Fruit fly (Drosophila melanogaster): ENCODE measurements around the gene X11L.

X11L gene

dm6 chrX:17599330-17599729 lies at the start of gene X11L (continued):
- TF ChIP-seq twi (tag; optimal IDR thresholded peaks at IDR 0.05) (peak; percentile 7), CG4282 (GFP tag; optimal IDR thresholded peaks at IDR 0.05) (peak; percentile 65), Dfd (GFP tag; optimal IDR thresholded peaks at IDR 0.05) (no peak), org-1 (GFP tag; optimal IDR thresholded peaks at IDR 0.05) (peak; percentile 47), ci (GFP tag; IDR thresholded peaks at IDR 0.05) (peak; percentile 83), CG12155 (GFP tag; optimal IDR thresholded peaks at IDR 0.05) (peak; percentile 74), sd (tag; optimal IDR thresholded peaks at IDR 0.05) (no peak), mirr (GFP tag; optimal IDR thresholded peaks at IDR 0.05) (no peak), cato (GFP tag; optimal IDR thresholded peaks at IDR 0.05; ENCODE audit: borderline replicate concordance) (peak; percentile 37), Chrac-16 (GFP tag; optimal IDR thresholded peaks at IDR 0.05) (peak; percentile 69), ase (GFP tag; IDR thresholded peaks at IDR 0.05) (peak; percentile 53; the same call in 2 of the 3 replicates), stwl (tag; optimal IDR thresholded peaks at IDR 0.05) (peak; percentile 90), CG43689 (GFP tag; IDR thresholded peaks at IDR 0.05) (0 out of 2 replicates have a peak, but pooled peaks have one; percentile 43), tin (GFP tag; optimal IDR thresholded peaks at IDR 0.05) (peak; percentile 75), Jarid2 (GFP tag; optimal IDR thresholded peaks at IDR 0.05) (no peak), lilli (GFP tag; optimal IDR thresholded peaks at IDR 0.05) (peak; percentile 84), bsh (GFP tag; optimal IDR thresholded peaks at IDR 0.05) (peak in 1 of 2 experiments; percentile 56), CG17328 (GFP tag; IDR thresholded peaks at IDR 0.05) (peak; percentile 53), Hr78 (GFP tag; optimal IDR thresholded peaks at IDR 0.05) (no peak), pho (GFP tag; optimal IDR thresholded peaks at IDR 0.05) (peak; percentile 84), so (GFP tag; IDR thresholded peaks at IDR 0.05) (no peak), Meics (GFP tag; optimal IDR thresholded peaks at IDR 0.05) (peak; percentile 66), gsb-n (tag; optimal IDR thresholded peaks at IDR 0.05) (no peak), Side (GFP tag; optimal IDR thresholded peaks at IDR 0.05) (peak; percentile 56), HLH54F (GFP tag; optimal IDR thresholded peaks at IDR 0.05) (peak; percentile 84), NK7.1 (GFP tag; optimal IDR thresholded peaks at IDR 0.05) (peak; percentile 31), CG1602 (GFP tag; optimal IDR thresholded peaks at IDR 0.05) (peak; percentile 55), CG11695 (GFP tag; IDR thresholded peaks at IDR 0.05) (peak; percentile 16; the same call in 1 of the 3 replicates), CG7928 (GFP tag; optimal IDR thresholded peaks at IDR 0.05) (no peak), H15 (GFP tag; IDR thresholded peaks at IDR 0.05) (peak; percentile 49; the same call in 1 of the 3 replicates), crp (GFP tag; optimal IDR thresholded peaks at IDR 0.05) (peak in 1 of 2 experiments; percentile 34), CG9609 (GFP tag; optimal IDR thresholded peaks at IDR 0.05) (peak; percentile 78), peb (GFP tag; IDR thresholded peaks at IDR 0.05) (peak; percentile 31; the same call in 1 of the 2 replicates), unpg (GFP tag; optimal IDR thresholded peaks at IDR 0.05) (no peak), ro (GFP tag; IDR thresholded peaks at IDR 0.05) (no peak), CG16779 (GFP tag; IDR thresholded peaks at IDR 0.05) (0 out of 2 replicates have a peak, but pooled peaks have one; percentile 51), disco-r (GFP tag; optimal IDR thresholded peaks at IDR 0.05) (no peak), CG14710 (tag; optimal IDR thresholded peaks at IDR 0.05) (peak; percentile 62), CG10979 (tag; optimal IDR thresholded peaks at IDR 0.05) (peak; percentile 49), CG12299 (tag; optimal IDR thresholded peaks at IDR 0.05) (no peak), ara (GFP tag; IDR thresholded peaks at IDR 0.05) (peak; percentile 66), CG17385 (GFP tag; optimal IDR thresholded peaks at IDR 0.05) (peak; percentile 50), jigr1 (GFP tag; IDR thresholded peaks at IDR 0.05) (no peak), Max (GFP tag; optimal IDR thresholded peaks at IDR 0.05) (peak; percentile 34), CG4820 (GFP tag; optimal IDR thresholded peaks at IDR 0.05) (peak; percentile 65), Ravus (GFP tag; IDR thresholded peaks at IDR 0.05) (no peak; the same call in 1 of the 2 replicates), ems (GFP tag; optimal IDR thresholded peaks at IDR 0.05) (peak; percentile 59), sens (GFP tag) (peak; percentile 94), CG9437 (GFP tag; optimal IDR thresholded peaks at IDR 0.05) (peak; percentile 38), unc-4 (GFP tag; IDR thresholded peaks at IDR 0.05; ENCODE audit: partially characterized antibody) (peak; percentile 81), Hsf (GFP tag; optimal IDR thresholded peaks at IDR 0.05) (peak; percentile 77)

Measured in whole organism, embryonic.